Worm (Caenorhabditis elegans) whole organism, L2 larva: ENCODE measurements around the gene F23H11.5.
A peak's percentile ranks its signal among the peaks of the same experiment; 100 is the strongest.

ENCODE experiments used
- C34F6.9 ChIP-seq: fragments of 150-350 bp; optimal IDR thresholded peaks from 2 replicates; lab custom pipeline; 2014; ENCODE audit warnings: missing biosample characterization, missing genetic modification characterization
- F13H6.1 ChIP-seq: sonication (generic microtip); optimal IDR thresholded peaks from 2 replicates; lab custom pipeline; 2016; ENCODE audit warnings: missing genetic modification characterization, missing compliant biosample characterization
- Y55F3AM.14 ChIP-seq: fragments of 200-800 bp; sonication (Bioruptor generic); optimal IDR thresholded peaks from 2 replicates; lab custom pipeline; 2018; ENCODE audit warnings: mild to moderate bottlenecking, missing genetic modification characterization, missing compliant biosample characterization
- ZK546.5 ChIP-seq: sonication (generic microtip); optimal IDR thresholded peaks from 2 replicates; lab custom pipeline; 2017; ENCODE audit warnings: missing biosample characterization, missing genetic modification characterization
- aly-2 ChIP-seq: fragments of 150-350 bp; optimal IDR thresholded peaks from 2 replicates; lab custom pipeline; 2014; ENCODE audit warnings: missing biosample characterization, missing genetic modification characterization
- ama-1 ChIP-seq: fragments of 150-350 bp; optimal IDR thresholded peaks from 2 replicates; lab custom pipeline; 2018; ENCODE audit warnings: inconsistent platforms
- blmp-1 ChIP-seq: sonication (generic microtip); optimal IDR thresholded peaks from 2 replicates; lab custom pipeline; 2017; ENCODE audit warnings: missing genetic modification characterization, mild to moderate bottlenecking, missing compliant biosample characterization, antibody characterized with exemption, moderate library complexity; ENCODE audit not compliant: insufficient read depth
- ceh-16 ChIP-seq: fragments of 150-350 bp; optimal IDR thresholded peaks from 2 replicates; lab custom pipeline; 2014; ENCODE audit warnings: missing biosample characterization, missing genetic modification characterization
- dmd-4 ChIP-seq: sonication (generic microtip); optimal IDR thresholded peaks from 2 replicates; lab custom pipeline; 2017; ENCODE audit warnings: missing biosample characterization, missing genetic modification characterization
- egl-27 ChIP-seq: sonication (generic microtip); optimal IDR thresholded peaks from 3 replicates; lab custom pipeline; 2017; ENCODE audit warnings: missing biosample characterization, missing genetic modification reagents, missing genetic modification characterization
- elt-1 ChIP-seq: fragments of 150-350 bp; optimal IDR thresholded peaks from 2 replicates; lab custom pipeline; 2014; ENCODE audit warnings: missing biosample characterization, missing genetic modification characterization
- elt-3 ChIP-seq: sonication (generic microtip); optimal IDR thresholded peaks from 2 replicates; lab custom pipeline; 2017; ENCODE audit warnings: missing biosample characterization, missing genetic modification characterization
- fos-1 ChIP-seq: fragments of 150-350 bp; optimal IDR thresholded peaks from 2 replicates; lab custom pipeline; 2014; ENCODE audit warnings: missing biosample characterization, missing genetic modification characterization
- gmeb-1 ChIP-seq: fragments of 150-350 bp; optimal IDR thresholded peaks from 2 replicates; lab custom pipeline; 2014; ENCODE audit warnings: missing biosample characterization, missing genetic modification characterization
- lin-11 ChIP-seq: fragments of 150-350 bp; sonication (generic microtip); optimal IDR thresholded peaks from 2 replicates; lab custom pipeline; 2014; ENCODE audit warnings: missing biosample characterization, missing genetic modification characterization, inconsistent platforms, mixed read lengths
- lin-13 ChIP-seq: fragments of 150-350 bp; optimal IDR thresholded peaks from 2 replicates; lab custom pipeline; 2014; ENCODE audit warnings: missing biosample characterization, missing genetic modification reagents, missing genetic modification characterization
- lin-39 ChIP-seq: fragments of 150-350 bp; optimal IDR thresholded peaks from 2 replicates; lab custom pipeline; 2014; ENCODE audit warnings: missing biosample characterization, missing genetic modification reagents, missing genetic modification characterization
- lsy-2 ChIP-seq, 2 experiments: fragments of 150-350 bp in 1 of 2; sonication (generic microtip) in 1 of 2; optimal IDR thresholded peaks; 2 replicates each; lab custom pipeline; 2014 to 2017; ENCODE audit warnings: missing biosample characterization in 2 of 2, missing genetic modification characterization in 2 of 2
- mab-5 ChIP-seq: fragments of 150-350 bp; optimal IDR thresholded peaks from 2 replicates; lab custom pipeline; 2014; ENCODE audit warnings: missing biosample characterization, missing genetic modification characterization
- mbf-1 ChIP-seq: sonication (generic microtip); optimal IDR thresholded peaks from 2 replicates; lab custom pipeline; 2017; ENCODE audit warnings: missing biosample characterization, missing genetic modification characterization
- nhr-10 ChIP-seq: sonication (generic microtip); optimal IDR thresholded peaks from 2 replicates; lab custom pipeline; 2017; ENCODE audit warnings: missing biosample characterization, missing genetic modification characterization
- nhr-129 ChIP-seq: fragments of 150-350 bp; optimal IDR thresholded peaks from 2 replicates; lab custom pipeline; 2014; ENCODE audit warnings: missing biosample characterization, missing genetic modification characterization
- nhr-21 ChIP-seq: fragments of 150-350 bp; optimal IDR thresholded peaks from 2 replicates; lab custom pipeline; 2014; ENCODE audit warnings: missing biosample characterization, missing genetic modification characterization
- nhr-237 ChIP-seq: fragments of 150-350 bp; optimal IDR thresholded peaks from 2 replicates; lab custom pipeline; 2014; ENCODE audit warnings: missing biosample characterization, missing genetic modification characterization
- nhr-25 ChIP-seq: fragments of 150-350 bp; sonication (generic microtip); optimal IDR thresholded peaks from 3 replicates; lab custom pipeline; 2014; ENCODE audit warnings: missing biosample characterization, missing genetic modification characterization
- nhr-77 ChIP-seq: fragments of 150-350 bp; optimal IDR thresholded peaks from 2 replicates; lab custom pipeline; 2014; ENCODE audit warnings: missing biosample characterization, missing genetic modification characterization
- peb-1 ChIP-seq: fragments of 150-350 bp; optimal IDR thresholded peaks from 2 replicates; lab custom pipeline; 2014; ENCODE audit warnings: missing biosample characterization, missing genetic modification characterization
- sem-4 ChIP-seq: fragments of 150-350 bp; optimal IDR thresholded peaks from 2 replicates; lab custom pipeline; 2014; ENCODE audit warnings: missing biosample characterization, missing genetic modification reagents, missing genetic modification characterization
- sma-3 ChIP-seq: sonication (generic microtip); optimal IDR thresholded peaks from 2 replicates; lab custom pipeline; 2016; ENCODE audit warnings: missing genetic modification reagents, missing genetic modification characterization, missing compliant biosample characterization
- unc-39 ChIP-seq: fragments of 150-350 bp; optimal IDR thresholded peaks from 2 replicates; lab custom pipeline; 2014; ENCODE audit warnings: missing biosample characterization, missing genetic modification characterization
- unc-55 ChIP-seq: fragments of 150-350 bp; sonication (generic microtip); optimal IDR thresholded peaks from 3 replicates; lab custom pipeline; 2014; ENCODE audit warnings: missing biosample characterization, missing genetic modification reagents, missing genetic modification characterization
- unc-62 ChIP-seq: fragments of 150-350 bp; optimal IDR thresholded peaks from 2 replicates; lab custom pipeline; 2014; ENCODE audit warnings: missing biosample characterization, missing genetic modification reagents, missing genetic modification characterization
- zag-1 ChIP-seq: fragments of 150-350 bp; optimal IDR thresholded peaks from 2 replicates; lab custom pipeline; 2014; ENCODE audit warnings: missing biosample characterization, missing genetic modification characterization
- ztf-1 ChIP-seq: fragments of 200-800 bp; sonication (Bioruptor generic); conservative IDR thresholded peaks from 2 replicates; pipeline ENCODE4 v1.3.6; 2022; ENCODE audit warnings: missing genetic modification characterization, missing compliant biosample characterization
- ztf-4 ChIP-seq: fragments of 150-350 bp; optimal IDR thresholded peaks from 2 replicates; lab custom pipeline; 2014; ENCODE audit warnings: missing biosample characterization, missing genetic modification characterization

The F23H11.5 gene

DNA sequence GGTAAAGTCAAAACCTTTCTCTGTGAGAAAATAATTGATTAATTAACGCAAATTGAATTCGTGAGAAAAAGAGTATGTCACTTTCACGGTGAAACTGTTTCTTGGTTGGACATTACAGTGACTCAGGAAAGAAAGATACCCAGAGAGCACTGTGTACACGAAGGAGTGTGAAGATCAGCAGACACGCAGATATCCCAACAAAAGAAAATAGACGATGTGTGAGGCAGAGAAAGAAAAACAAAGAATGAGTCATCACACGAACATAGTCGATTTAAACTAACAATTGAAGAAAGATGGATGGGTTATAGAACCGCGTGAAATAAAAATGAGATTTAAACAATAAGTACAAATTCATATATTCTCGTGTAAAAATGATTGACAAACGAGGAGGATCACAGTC lies 2.4 kb downstream of the F23H11.5 start:
- TF ChIP-seq lin-11 (tag; lab: Kevin White, UChicago) (no peak), unc-55 (GFP tag; lab: Kevin White, UChicago) (no peak), dmd-4 (tag; lab: Kevin White, UChicago) (no peak), unc-39 (no peak), nhr-25 (tag; lab: Kevin White, UChicago) (peak; percentile 22), egl-27 (tag; lab: Kevin White, UChicago) (no peak), elt-1 (no peak), sem-4 (tag; lab: Kevin White, UChicago) (no peak), ztf-4 (no peak), ztf-1 (no peak), sma-3 (GFP tag; lab: Kevin White, UChicago) (no peak), ZK546.5 (tag; lab: Kevin White, UChicago) (no peak), nhr-10 (no peak), mab-5 (tag; lab: Kevin White, UChicago) (no peak), aly-2 (tag; lab: Kevin White, UChicago) (no peak), unc-62 (no peak), gmeb-1 (tag; lab: Kevin White, UChicago) (no peak), lin-13 (GFP tag; lab: Kevin White, UChicago) (no peak), C34F6.9 (tag; lab: Kevin White, UChicago) (peak; percentile 41), nhr-77 (tag; lab: Kevin White, UChicago) (no peak), lsy-2 (tag; optimal IDR thresholded peaks at IDR 0.05; lab: Kevin White, UChicago) (peak in 1 of 2 experiments; percentile 31), nhr-237 (no peak), nhr-129 (tag; lab: Kevin White, UChicago) (peak; percentile 59), fos-1 (tag; lab: Kevin White, UChicago) (peak; percentile 93), lin-39 (tag; lab: Kevin White, UChicago) (no peak), Y55F3AM.14 (GFP tag; lab: Kevin White, UChicago) (no peak), zag-1 (tag; lab: Kevin White, UChicago) (no peak), elt-3 (tag; lab: Kevin White, UChicago) (no peak), nhr-21 (no peak)
- TF ChIP-seq, all 48 proteins: peak for 5

DNA sequence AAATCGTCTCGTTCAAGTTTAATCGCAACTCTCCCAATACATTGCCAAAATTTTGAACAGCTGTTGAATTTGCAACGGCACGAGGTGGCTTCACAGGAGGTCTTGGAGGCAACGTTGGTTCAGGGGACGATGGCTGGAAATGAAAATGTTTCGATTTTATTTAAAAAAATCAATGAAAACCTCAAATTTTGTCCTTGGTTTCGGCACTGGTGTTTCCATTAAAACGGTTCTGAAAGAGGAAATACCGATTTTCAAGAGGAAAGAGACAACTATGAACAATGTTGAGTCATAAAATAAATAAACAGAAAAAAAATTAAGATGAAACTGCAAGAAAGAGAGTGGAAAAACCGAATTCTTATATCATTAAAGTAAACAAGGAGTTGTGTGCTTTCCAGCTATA lies 3.1 kb downstream of the F23H11.5 start, which contains the start of gene F23H11.4:
Gene F23H11.4 (minus strand): TSS at position 229 of the 400 bp plus-strand sequence.
- TF ChIP-seq Y55F3AM.14 (GFP tag; lab: Kevin White, UChicago) (no peak), lin-11 (tag; lab: Kevin White, UChicago) (no peak), elt-1 (no peak), ztf-1 (no peak), ama-1 (no peak)

DNA sequence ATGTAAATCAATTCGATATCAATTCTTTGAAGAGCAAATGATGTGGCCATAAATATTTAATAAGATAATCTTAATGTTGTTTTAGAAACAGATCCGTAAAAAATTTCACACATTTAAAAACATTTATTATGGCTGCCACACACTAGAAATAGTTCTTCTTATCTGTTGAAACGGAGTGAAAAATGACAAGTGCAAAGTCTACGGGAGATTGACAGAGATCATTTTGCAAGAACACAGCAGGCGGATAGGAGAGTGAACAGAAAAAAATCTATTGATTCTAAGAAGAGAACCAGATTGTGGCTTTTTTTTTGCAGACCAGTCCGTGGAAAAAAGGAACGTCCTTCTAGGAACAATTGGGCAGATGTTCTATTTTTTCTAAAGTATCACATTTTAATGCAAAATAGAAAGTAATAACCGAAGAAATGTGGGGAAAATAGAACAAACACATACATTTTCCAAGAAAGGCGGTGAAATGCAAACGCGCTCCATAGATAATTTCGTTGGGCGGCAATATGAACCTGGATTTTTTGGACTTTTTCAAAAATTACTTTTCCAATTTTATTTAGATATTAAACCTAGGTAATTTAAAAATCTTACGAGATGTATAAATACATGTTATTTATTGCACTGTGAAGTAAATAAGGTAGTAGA lies 8.7 kb downstream of the F23H11.5 start:
- TF ChIP-seq sem-4 (tag; lab: Kevin White, UChicago) (no peak), zag-1 (tag; lab: Kevin White, UChicago) (no peak), gmeb-1 (tag; lab: Kevin White, UChicago) (peak; percentile 54), lsy-2 (tag; optimal IDR thresholded peaks at IDR 0.05; lab: Kevin White, UChicago) (peak in 1 of 2 experiments; percentile 44), C34F6.9 (tag; lab: Kevin White, UChicago) (peak; percentile 35), peb-1 (no peak), lin-13 (GFP tag; lab: Kevin White, UChicago) (peak; percentile 34)

DNA sequence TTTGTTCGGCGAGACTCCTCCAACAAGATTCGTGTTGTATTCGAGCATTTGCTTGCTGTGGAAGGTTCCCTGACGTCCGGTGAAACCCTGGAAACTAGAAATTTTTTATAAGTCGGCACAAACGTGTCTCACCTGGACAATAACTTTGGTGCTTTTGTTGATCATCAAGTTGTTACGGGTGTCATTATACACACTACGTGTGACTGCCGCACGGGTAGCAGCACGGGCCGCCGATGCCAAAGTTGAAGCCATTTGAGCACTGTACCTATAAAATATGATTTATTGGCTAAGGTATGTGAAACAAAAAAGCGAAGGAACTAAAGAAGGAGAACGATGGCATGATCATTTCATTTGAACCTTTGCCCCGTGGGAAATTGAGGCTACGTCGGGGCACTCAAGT lies 9.2 kb downstream of the F23H11.5 start, which contains the start of gene sucl-2:
Gene sucl-2 (minus strand): TSS at position 265 of the 400 bp plus-strand sequence.
- TF ChIP-seq F13H6.1 (no peak), unc-39 (no peak), nhr-237 (no peak), zag-1 (tag; lab: Kevin White, UChicago) (no peak), peb-1 (no peak), ama-1 (no peak), nhr-77 (tag; lab: Kevin White, UChicago) (no peak), ztf-1 (no peak), blmp-1 (tag; lab: Kevin White, UChicago) (no peak), mbf-1 (tag; lab: Kevin White, UChicago) (no peak), lin-11 (tag; lab: Kevin White, UChicago) (no peak), lsy-2 (tag; optimal IDR thresholded peaks at IDR 0.05; lab: Kevin White, UChicago) (no peak), ceh-16 (tag; lab: Kevin White, UChicago) (no peak), gmeb-1 (tag; lab: Kevin White, UChicago) (no peak)
